Worm (Caenorhabditis elegans) whole organism, L2 larva: Measurements from ENCODE around the gene T28A11.17.

ENCODE experiments used
- C34F6.9 ChIP-seq: fragments of 150-350 bp; optimal IDR thresholded peaks from 2 replicates; lab custom pipeline; 2014; ENCODE audit warnings: missing biosample characterization, missing genetic modification characterization
- F13H6.1 ChIP-seq: sonication (generic microtip); optimal IDR thresholded peaks from 2 replicates; lab custom pipeline; 2016; ENCODE audit warnings: missing genetic modification characterization, missing compliant biosample characterization
- R02D3.7 ChIP-seq: fragments of 150-350 bp; optimal IDR thresholded peaks from 2 replicates; lab custom pipeline; 2014; ENCODE audit warnings: missing biosample characterization, missing genetic modification characterization
- Y55F3AM.14 ChIP-seq: fragments of 200-800 bp; sonication (Bioruptor generic); optimal IDR thresholded peaks from 2 replicates; lab custom pipeline; 2018; ENCODE audit warnings: mild to moderate bottlenecking, missing genetic modification characterization, missing compliant biosample characterization
- aly-2 ChIP-seq: fragments of 150-350 bp; optimal IDR thresholded peaks from 2 replicates; lab custom pipeline; 2014; ENCODE audit warnings: missing biosample characterization, missing genetic modification characterization
- blmp-1 ChIP-seq: sonication (generic microtip); optimal IDR thresholded peaks from 2 replicates; lab custom pipeline; 2017; ENCODE audit warnings: missing genetic modification characterization, mild to moderate bottlenecking, missing compliant biosample characterization, antibody characterized with exemption, moderate library complexity; ENCODE audit not compliant: insufficient read depth
- ceh-16 ChIP-seq: fragments of 150-350 bp; optimal IDR thresholded peaks from 2 replicates; lab custom pipeline; 2014; ENCODE audit warnings: missing biosample characterization, missing genetic modification characterization
- ceh-82 ChIP-seq: fragments of 150-350 bp; optimal IDR thresholded peaks from 2 replicates; lab custom pipeline; 2014; ENCODE audit warnings: missing biosample characterization, missing genetic modification characterization
- crh-2 ChIP-seq: sonication (generic microtip); optimal IDR thresholded peaks from 2 replicates; lab custom pipeline; 2017; ENCODE audit warnings: missing biosample characterization, missing genetic modification characterization
- egl-27 ChIP-seq: sonication (generic microtip); optimal IDR thresholded peaks from 3 replicates; lab custom pipeline; 2017; ENCODE audit warnings: missing biosample characterization, missing genetic modification reagents, missing genetic modification characterization
- elt-3 ChIP-seq: sonication (generic microtip); optimal IDR thresholded peaks from 2 replicates; lab custom pipeline; 2017; ENCODE audit warnings: missing biosample characterization, missing genetic modification characterization
- gmeb-1 ChIP-seq: fragments of 150-350 bp; optimal IDR thresholded peaks from 2 replicates; lab custom pipeline; 2014; ENCODE audit warnings: missing biosample characterization, missing genetic modification characterization
- lin-11 ChIP-seq: fragments of 150-350 bp; sonication (generic microtip); optimal IDR thresholded peaks from 2 replicates; lab custom pipeline; 2014; ENCODE audit warnings: missing biosample characterization, missing genetic modification characterization, inconsistent platforms, mixed read lengths
- lsy-2 ChIP-seq, 2 experiments: fragments of 150-350 bp in 1 of 2; sonication (generic microtip) in 1 of 2; optimal IDR thresholded peaks; 2 replicates each; lab custom pipeline; 2014 to 2017; ENCODE audit warnings: missing biosample characterization in 2 of 2, missing genetic modification characterization in 2 of 2
- mbf-1 ChIP-seq: sonication (generic microtip); optimal IDR thresholded peaks from 2 replicates; lab custom pipeline; 2017; ENCODE audit warnings: missing biosample characterization, missing genetic modification characterization
- mdl-1 ChIP-seq, 2 experiments: fragments of 150-350 bp in 1 of 2; sonication (generic microtip) in 1 of 2; optimal IDR thresholded peaks; 2 replicates each; lab custom pipeline; 2017; ENCODE audit warnings: missing biosample characterization in 2 of 2, missing genetic modification characterization in 2 of 2
- nhr-11 ChIP-seq: fragments of 150-350 bp; optimal IDR thresholded peaks from 2 replicates; lab custom pipeline; 2014; ENCODE audit warnings: missing biosample characterization, missing genetic modification characterization
- nhr-12 ChIP-seq: fragments of 150-350 bp; optimal IDR thresholded peaks from 2 replicates; lab custom pipeline; 2014; ENCODE audit warnings: missing biosample characterization, missing genetic modification characterization
- nhr-23 ChIP-seq: fragments of 150-350 bp; optimal IDR thresholded peaks from 2 replicates; lab custom pipeline; 2014; ENCODE audit warnings: missing biosample characterization, missing genetic modification reagents, missing genetic modification characterization
- nhr-25 ChIP-seq: fragments of 150-350 bp; sonication (generic microtip); optimal IDR thresholded peaks from 3 replicates; lab custom pipeline; 2014; ENCODE audit warnings: missing biosample characterization, missing genetic modification characterization
- nhr-6 ChIP-seq: fragments of 150-350 bp; optimal IDR thresholded peaks from 2 replicates; lab custom pipeline; 2014; ENCODE audit warnings: missing biosample characterization, missing genetic modification characterization
- nhr-77 ChIP-seq: fragments of 150-350 bp; optimal IDR thresholded peaks from 2 replicates; lab custom pipeline; 2014; ENCODE audit warnings: missing biosample characterization, missing genetic modification characterization
- peb-1 ChIP-seq: fragments of 150-350 bp; optimal IDR thresholded peaks from 2 replicates; lab custom pipeline; 2014; ENCODE audit warnings: missing biosample characterization, missing genetic modification characterization
- sem-4 ChIP-seq: fragments of 150-350 bp; optimal IDR thresholded peaks from 2 replicates; lab custom pipeline; 2014; ENCODE audit warnings: missing biosample characterization, missing genetic modification reagents, missing genetic modification characterization
- skn-1 ChIP-seq: sonication (generic microtip); optimal IDR thresholded peaks from 2 replicates; lab custom pipeline; 2017; ENCODE audit warnings: missing biosample characterization, missing genetic modification characterization
- sma-3 ChIP-seq: sonication (generic microtip); optimal IDR thresholded peaks from 2 replicates; lab custom pipeline; 2016; ENCODE audit warnings: missing genetic modification reagents, missing genetic modification characterization, missing compliant biosample characterization
- sma-9 ChIP-seq, 2 experiments: fragments of 150-350 bp in 1 of 2; sonication (generic microtip) in 1 of 2; optimal IDR thresholded peaks; 2 replicates each; lab custom pipeline; 2014 to 2016; ENCODE audit warnings: missing genetic modification characterization in 2 of 2, mild to moderate bottlenecking in 1 of 2, missing biosample characterization in 1 of 2, missing compliant biosample characterization in 1 of 2, missing genetic modification reagents in 1 of 2, moderate library complexity in 1 of 2
- unc-55 ChIP-seq: fragments of 150-350 bp; sonication (generic microtip); optimal IDR thresholded peaks from 3 replicates; lab custom pipeline; 2014; ENCODE audit warnings: missing biosample characterization, missing genetic modification reagents, missing genetic modification characterization
- unc-62 ChIP-seq: fragments of 150-350 bp; optimal IDR thresholded peaks from 2 replicates; lab custom pipeline; 2014; ENCODE audit warnings: missing biosample characterization, missing genetic modification reagents, missing genetic modification characterization
- zag-1 ChIP-seq: fragments of 150-350 bp; optimal IDR thresholded peaks from 2 replicates; lab custom pipeline; 2014; ENCODE audit warnings: missing biosample characterization, missing genetic modification characterization
- ztf-11 ChIP-seq: sonication (generic microtip); optimal IDR thresholded peaks from 2 replicates; lab custom pipeline; 2017; ENCODE audit warnings: missing biosample characterization, missing genetic modification characterization

T28A11.17 gene

DNA sequence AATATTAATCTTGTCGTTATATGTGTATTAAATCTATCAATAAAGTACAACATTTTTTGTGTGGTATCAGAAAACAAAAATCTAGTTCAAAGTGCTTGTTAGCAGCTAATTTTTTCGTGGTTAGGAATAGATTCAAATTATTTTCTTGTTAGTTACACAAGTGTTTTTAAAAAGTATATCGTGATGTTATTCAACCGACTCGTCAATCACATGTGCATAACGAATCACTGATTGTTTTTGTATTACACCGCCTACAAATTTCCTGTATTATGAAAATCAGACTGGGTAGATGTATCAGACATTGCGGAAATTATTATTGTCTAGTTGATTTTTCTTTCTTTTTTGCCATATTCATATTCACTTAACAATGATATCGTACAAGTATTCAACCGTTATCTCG is 16.9 kb upstream of the T28A11.17 start, which contains the start of gene str-64:
Gene str-64 (plus strand): TSS at position 301 of the 400 bp plus-strand sequence.
- no peak for TF ChIP-seq nhr-11
- no peak for TF ChIP-seq Y55F3AM.14 (GFP tag; lab: Kevin White, UChicago)
- no peak for TF ChIP-seq crh-2 (tag; lab: Kevin White, UChicago)
- TF ChIP-seq sma-9 (GFP tag; optimal IDR thresholded peaks at IDR 0.05; lab: Kevin White, UChicago): no peak
- TF ChIP-seq sma-9 (tag; optimal IDR thresholded peaks at IDR 0.05; lab: Kevin White, UChicago): no peak
- TF ChIP-seq unc-55: no peak
- no peak for TF ChIP-seq nhr-77 (tag; lab: Kevin White, UChicago)
- no peak for TF ChIP-seq C34F6.9 (tag; lab: Kevin White, UChicago)
- no peak for TF ChIP-seq nhr-12 (tag; lab: Kevin White, UChicago)
- no peak for TF ChIP-seq ztf-11
- no peak for TF ChIP-seq blmp-1 (tag; lab: Kevin White, UChicago)
- no peak for TF ChIP-seq gmeb-1 (tag; lab: Kevin White, UChicago)
- TF ChIP-seq sem-4 (tag; lab: Kevin White, UChicago): no peak
- TF ChIP-seq unc-62 (GFP tag; lab: Kevin White, UChicago): no peak
- no peak for TF ChIP-seq peb-1 (tag; lab: Kevin White, UChicago)
- TF ChIP-seq mbf-1: no peak
- TF ChIP-seq skn-1 (tag; lab: Kevin White, UChicago): no peak

DNA sequence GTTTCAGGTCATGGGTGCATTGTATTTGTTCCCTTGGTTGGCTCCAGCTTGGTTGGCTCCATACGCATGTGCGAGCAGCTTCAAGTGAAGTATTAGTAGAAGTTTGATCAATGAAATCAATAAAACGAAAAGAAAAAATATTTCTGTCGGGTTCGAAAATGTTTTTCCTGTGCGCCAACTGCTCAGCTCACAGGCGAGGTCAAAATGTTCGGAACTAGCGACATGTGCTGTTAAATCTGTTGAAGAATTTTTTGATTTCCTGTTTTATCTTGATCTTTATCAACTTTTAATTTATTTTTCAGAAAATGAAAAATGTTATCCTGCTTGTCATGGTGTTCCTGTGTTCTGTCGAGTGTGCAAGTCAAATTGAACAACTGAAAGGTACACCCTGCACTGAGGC is 15.4 kb upstream of the T28A11.17 start, which contains the start of gene T28A11.25:
Gene T28A11.25 (plus strand): TSS at position 301 of the 400 bp plus-strand sequence.
- TF ChIP-seq nhr-6 (tag; lab: Kevin White, UChicago): no peak
- no peak for TF ChIP-seq zag-1 (tag; lab: Kevin White, UChicago)
- TF ChIP-seq egl-27 (tag; lab: Kevin White, UChicago): no peak
- TF ChIP-seq sma-9 (GFP tag; optimal IDR thresholded peaks at IDR 0.05; lab: Kevin White, UChicago): peak; percentile 64
- TF ChIP-seq sma-9 (tag; optimal IDR thresholded peaks at IDR 0.05; lab: Kevin White, UChicago): no peak
- no peak for TF ChIP-seq sma-3

DNA sequence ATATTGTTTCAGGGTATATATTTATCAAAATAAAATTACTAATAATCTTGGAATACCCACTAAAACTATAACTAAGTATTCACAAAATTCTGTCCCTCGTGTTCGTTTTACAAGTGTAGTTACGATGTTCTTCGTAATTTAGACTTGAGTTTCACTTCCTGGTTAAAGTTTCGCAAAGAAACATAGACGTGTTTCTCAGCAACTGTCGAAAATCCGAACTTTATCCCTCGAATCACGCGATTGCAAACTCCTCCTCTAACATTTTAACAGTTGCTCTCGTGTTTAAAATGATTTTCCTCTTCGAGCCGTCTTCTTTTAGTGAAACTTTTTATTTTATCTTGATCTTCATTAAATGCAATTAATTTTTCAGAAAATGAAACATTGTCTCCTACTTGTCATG is 13.9 kb upstream of the T28A11.17 start, which contains the start of gene T28A11.2:
Gene T28A11.2 (plus strand): TSS at position 371 of the 400 bp plus-strand sequence.
- TF ChIP-seq elt-3 (tag; lab: Kevin White, UChicago) (no peak), nhr-25 (tag; lab: Kevin White, UChicago) (no peak), nhr-23 (tag; lab: Kevin White, UChicago) (no peak), F13H6.1 (peak; percentile 50), sem-4 (tag; lab: Kevin White, UChicago) (peak; percentile 8), sma-9 (GFP tag; optimal IDR thresholded peaks at IDR 0.05; lab: Kevin White, UChicago) (peak; percentile 71), sma-9 (tag; optimal IDR thresholded peaks at IDR 0.05; lab: Kevin White, UChicago) (no peak)

DNA sequence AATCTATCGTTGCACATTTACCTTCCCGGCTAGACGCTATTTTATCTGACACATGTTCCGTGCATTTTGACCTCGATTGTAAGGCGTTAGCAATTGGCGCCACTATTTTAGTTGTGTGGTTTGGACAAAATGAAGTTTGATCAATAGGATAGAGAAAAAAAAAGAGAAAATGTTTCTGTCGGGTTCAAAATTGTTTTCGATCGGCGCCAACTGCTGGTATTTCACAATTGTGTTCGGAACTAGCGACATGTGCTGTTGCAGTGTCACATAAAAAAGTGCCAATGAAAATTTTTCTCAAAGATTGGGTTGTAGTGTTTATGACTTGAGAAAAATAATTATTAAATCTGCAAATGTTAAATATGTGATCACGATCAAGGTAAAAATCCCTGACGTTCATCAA is 13.0 kb upstream of the T28A11.17 start:
- TF ChIP-seq zag-1 (tag; lab: Kevin White, UChicago): no peak
- no peak for TF ChIP-seq peb-1 (tag; lab: Kevin White, UChicago)
- no peak for TF ChIP-seq unc-62 (GFP tag; lab: Kevin White, UChicago)
- TF ChIP-seq aly-2 (tag; lab: Kevin White, UChicago): no peak
- no peak for TF ChIP-seq ceh-82
- TF ChIP-seq unc-55: no peak
- peak; percentile 78 for TF ChIP-seq sma-9 (GFP tag; optimal IDR thresholded peaks at IDR 0.05; lab: Kevin White, UChicago)
- TF ChIP-seq sma-9 (tag; optimal IDR thresholded peaks at IDR 0.05; lab: Kevin White, UChicago): no peak
- no peak for TF ChIP-seq R02D3.7
- TF ChIP-seq F13H6.1: peak; percentile 65
- TF ChIP-seq skn-1 (tag; lab: Kevin White, UChicago): no peak
- peak in 1 of 2 experiments; percentile 27 for TF ChIP-seq lsy-2 (tag; optimal IDR thresholded peaks at IDR 0.05; lab: Kevin White, UChicago)
- no peak for TF ChIP-seq lin-11 (tag; lab: Kevin White, UChicago)
- no peak for TF ChIP-seq mdl-1 (tag; optimal IDR thresholded peaks at IDR 0.05; lab: Kevin White, UChicago)
- TF ChIP-seq C34F6.9 (tag; lab: Kevin White, UChicago): no peak
- TF ChIP-seq ceh-16 (tag; lab: Kevin White, UChicago): no peak
- TF ChIP-seq nhr-77 (tag; lab: Kevin White, UChicago): no peak

DNA sequence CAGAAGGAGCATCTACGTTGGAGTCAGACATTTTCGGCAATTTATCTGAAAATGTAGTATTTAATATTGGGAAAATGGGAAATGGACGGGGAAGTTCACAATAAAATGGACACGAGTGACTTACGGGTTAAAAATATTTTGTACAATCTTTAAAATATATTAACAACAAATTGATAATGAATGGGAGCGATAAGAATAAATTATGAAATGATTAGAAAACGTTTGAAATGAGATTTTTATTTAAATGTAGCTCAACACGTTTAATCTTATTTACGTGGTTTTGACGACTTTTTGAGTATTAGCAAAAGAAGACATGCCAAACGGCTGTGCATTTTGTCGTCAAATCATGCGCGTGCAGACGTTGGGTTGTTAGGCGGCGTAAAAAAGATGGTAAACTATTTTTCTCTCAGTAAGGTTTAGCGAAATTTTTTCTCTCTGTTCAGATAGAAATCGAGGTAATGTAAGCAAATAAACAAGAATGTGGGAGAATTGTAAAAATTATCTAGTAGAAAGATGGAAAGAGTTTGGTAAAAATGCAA is 12.1 kb upstream of the T28A11.17 start, which contains the start of gene fbxa-64:
Gene fbxa-64 (minus strand): TSS at position 51 of the 539 bp plus-strand sequence.
- TF ChIP-seq unc-62 (GFP tag; lab: Kevin White, UChicago) (no peak), lsy-2 (tag; optimal IDR thresholded peaks at IDR 0.05; lab: Kevin White, UChicago) (peak in 1 of 2 experiments; percentile 18), C34F6.9 (tag; lab: Kevin White, UChicago) (peak; percentile 9)
- TF ChIP-seq, all 48 proteins: peak for 2
